Fruit fly (Drosophila melanogaster) S2 (cell line): ENCODE measurements around the gene Nup37.

Experiments
- CG8478 ChIP-seq: fragments of >200 bp; optimal IDR thresholded peaks from 2 replicates; lab custom pipeline; 2018
- CTCF ChIP-seq, 2 experiments: fragments of >200 bp; optimal IDR thresholded peaks; 2 replicates each; lab custom pipeline; 2018

dm6 chr3R:25232271-25232989 is 15.0 kb upstream of the Nup37 start, which contains the start of gene Cad96Cb:
- TF ChIP-seq CG8478 (lab: Kevin White, UChicago) (no peak), CTCF (optimal IDR thresholded peaks at IDR 0.05; lab: Kevin White, UChicago) (no peak)
